Worm (Caenorhabditis elegans) whole organism, L4/young adult: ENCODE data around the gene srbc-27.
"Not testable (repeated sequence)": the region's sequence is repeated elsewhere in the genome, so short reads cannot be mapped to it uniquely, and the experiment has no call there.

Experiments
- W03F9.2 ChIP-seq: fragments of 150-350 bp; optimal IDR thresholded peaks from 2 replicates; lab custom pipeline; 2014; ENCODE audit warnings: missing biosample characterization, missing genetic modification characterization
- dao-5 ChIP-seq: sonication (generic microtip); optimal IDR thresholded peaks from 2 replicates; lab custom pipeline; 2016; ENCODE audit warnings: missing genotype, missing genetic modification characterization, moderate library complexity, missing compliant biosample characterization
- him-1 ChIP-seq: sonication (generic microtip); optimal IDR thresholded peaks from 2 replicates; lab custom pipeline; 2016; ENCODE audit warnings: missing genotype, missing genetic modification reagents, missing genetic modification characterization, missing compliant biosample characterization

srbc-27 gene

ce11 chrV:17430903-17431302, at the start of gene srbc-27:
srbc-27 (plus strand) TSS chrV:17431203.
- TF ChIP-seq W03F9.2 (tag; lab: Kevin White, UChicago) (no peak), him-1 (tag; lab: Kevin White, UChicago) (no peak), dao-5 (tag; lab: Kevin White, UChicago) (no peak)

DNA sequence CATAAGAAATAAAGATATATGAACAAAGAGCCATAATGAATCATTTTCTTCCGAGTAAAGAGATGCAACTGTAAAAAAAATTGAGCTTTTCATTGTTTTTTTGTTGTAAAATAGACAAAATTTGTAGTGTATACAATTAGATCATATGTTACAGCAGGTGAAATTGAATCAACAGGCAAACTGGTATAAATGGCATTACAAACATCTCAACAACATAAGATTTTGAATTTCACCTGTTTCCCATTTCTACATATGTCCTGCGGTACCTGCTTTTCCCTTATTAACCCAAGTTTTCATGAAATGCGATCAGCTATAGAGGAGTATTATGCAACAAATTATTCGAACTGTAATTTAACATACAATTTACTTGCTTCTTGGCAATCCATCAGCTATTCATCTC, 35.6 kb upstream of the srbc-27 start, which contains the start of gene srh-120:
Gene srh-120, plus strand, starts transcription at position 301 of the 400 bp plus-strand sequence.
- no peak for TF ChIP-seq dao-5 (tag; lab: Kevin White, UChicago)
- no peak for TF ChIP-seq W03F9.2 (tag; lab: Kevin White, UChicago)
- no peak for TF ChIP-seq him-1 (tag; lab: Kevin White, UChicago)

DNA sequence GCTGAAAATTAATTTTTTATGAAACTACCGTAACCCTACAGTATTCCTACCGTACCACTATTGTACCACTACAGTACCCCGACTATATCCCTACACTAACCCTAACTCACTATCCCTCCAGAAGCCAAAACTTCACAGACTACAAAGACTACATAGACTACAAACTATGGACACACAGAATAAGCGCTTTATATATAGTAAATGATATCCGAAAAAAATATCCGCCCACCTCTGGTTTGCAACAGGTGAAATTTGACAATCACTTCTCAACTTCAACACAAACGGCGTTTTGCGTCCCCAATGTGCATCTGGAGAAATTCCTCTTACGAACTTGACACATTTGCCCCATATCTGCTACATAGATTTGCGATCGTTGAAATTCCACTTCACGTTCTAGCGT, 21.0 kb upstream of the srbc-27 start, which contains the start of gene srh-132:
Gene srh-132, plus strand, starts transcription at position 301 of the 400 bp plus-strand sequence.
- TF ChIP-seq him-1, dao-5, W03F9.2 (tag; lab: Kevin White, UChicago): not testable (repeated sequence)

DNA sequence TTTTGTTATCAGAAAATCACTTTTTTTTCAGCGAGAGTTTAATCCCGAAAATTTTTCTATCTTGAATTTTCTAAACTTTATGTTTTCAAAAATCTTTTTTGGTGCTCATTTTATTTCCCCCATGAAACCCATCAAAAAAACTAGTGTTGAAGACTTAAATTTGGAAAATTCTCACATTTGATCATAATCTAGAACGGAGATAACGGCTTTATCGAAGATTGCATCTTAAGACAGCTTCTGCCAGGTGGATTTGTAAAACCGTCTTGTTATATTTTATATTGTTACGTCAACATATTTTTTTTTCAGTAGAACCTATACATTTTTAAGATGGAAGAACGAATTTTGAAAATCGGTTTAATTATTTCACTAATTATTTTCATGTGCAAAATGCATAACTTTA, 16.1 kb upstream of the srbc-27 start, which contains the start of gene T27C5.12:
Gene T27C5.12, plus strand, starts transcription at position 301 of the 400 bp plus-strand sequence.
- no peak for TF ChIP-seq him-1 (tag; lab: Kevin White, UChicago)
- TF ChIP-seq dao-5 (tag; lab: Kevin White, UChicago): no peak
- no peak for TF ChIP-seq W03F9.2 (tag; lab: Kevin White, UChicago)

DNA sequence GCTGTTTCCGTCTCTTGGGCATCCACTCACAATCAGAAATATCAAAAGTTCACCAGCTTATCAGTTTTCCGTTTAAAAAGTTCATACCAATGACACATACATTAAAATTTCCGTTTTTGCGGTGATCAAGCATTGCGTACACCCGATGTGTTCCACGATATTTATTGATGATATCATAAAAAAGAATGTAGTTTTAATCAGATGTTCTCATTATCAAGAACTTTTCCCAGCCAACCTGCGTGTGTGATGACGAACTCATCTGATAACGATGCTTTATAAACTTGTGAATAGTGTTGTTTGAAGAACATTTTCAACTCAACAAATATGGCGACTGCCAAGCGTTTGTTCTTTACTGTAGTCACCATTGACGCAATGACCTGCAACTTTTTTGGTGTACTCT, 14.2 kb upstream of the srbc-27 start, which contains the start of gene clc-21:
Gene clc-21, plus strand, starts transcription at position 301 of the 400 bp plus-strand sequence.
- TF ChIP-seq W03F9.2 (tag; lab: Kevin White, UChicago) (no peak), him-1 (tag; lab: Kevin White, UChicago) (no peak), dao-5 (tag; lab: Kevin White, UChicago) (no peak)

DNA sequence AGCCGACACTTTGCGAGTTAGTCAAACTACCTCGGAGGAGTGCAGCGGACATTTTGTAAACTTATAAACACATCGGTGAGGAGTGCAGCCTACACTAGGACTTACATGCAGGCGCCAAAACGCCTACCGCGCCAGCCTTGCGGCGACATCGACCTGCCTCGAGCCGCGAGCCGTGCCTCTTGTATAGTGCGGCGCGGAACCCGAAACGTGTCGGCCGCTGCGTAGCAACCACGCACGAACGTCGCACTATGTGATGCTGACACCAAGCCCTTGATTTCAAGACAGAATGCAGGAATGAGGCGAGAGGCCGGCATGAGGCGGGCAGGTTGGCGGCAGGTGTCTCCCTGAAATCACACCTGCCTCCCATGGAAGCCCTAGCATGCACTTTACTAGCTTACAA, 1.7 kb upstream of the srbc-27 start:
- TF ChIP-seq him-1 (tag; lab: Kevin White, UChicago): no peak
- no peak for TF ChIP-seq W03F9.2 (tag; lab: Kevin White, UChicago)
- no peak for TF ChIP-seq dao-5 (tag; lab: Kevin White, UChicago)

DNA sequence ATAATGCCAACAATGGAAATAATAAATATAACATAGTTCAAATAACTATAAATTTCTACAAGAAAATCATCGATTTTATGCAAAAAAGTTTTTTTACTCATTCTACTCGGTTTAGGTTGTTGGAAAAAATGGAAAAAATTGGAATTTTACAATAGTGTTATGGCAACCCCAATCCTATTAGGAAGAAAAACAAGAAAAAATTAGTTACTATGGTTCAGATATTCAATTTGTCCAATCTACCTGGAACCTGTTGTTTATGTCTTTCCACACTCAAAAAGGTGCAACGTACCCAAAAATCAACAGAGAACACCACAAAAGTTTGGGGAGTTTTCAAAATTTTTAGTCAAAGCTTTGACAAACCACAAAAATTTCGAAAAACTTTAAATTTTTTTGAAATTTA, 937 bp upstream of the srbc-27 start, which contains the start of gene T27C5.10:
Gene T27C5.10, minus strand, starts transcription at position 101 of the 400 bp plus-strand sequence.
- no peak for TF ChIP-seq dao-5 (tag; lab: Kevin White, UChicago)
- no peak for TF ChIP-seq him-1 (tag; lab: Kevin White, UChicago)
- no peak for TF ChIP-seq W03F9.2 (tag; lab: Kevin White, UChicago)

DNA sequence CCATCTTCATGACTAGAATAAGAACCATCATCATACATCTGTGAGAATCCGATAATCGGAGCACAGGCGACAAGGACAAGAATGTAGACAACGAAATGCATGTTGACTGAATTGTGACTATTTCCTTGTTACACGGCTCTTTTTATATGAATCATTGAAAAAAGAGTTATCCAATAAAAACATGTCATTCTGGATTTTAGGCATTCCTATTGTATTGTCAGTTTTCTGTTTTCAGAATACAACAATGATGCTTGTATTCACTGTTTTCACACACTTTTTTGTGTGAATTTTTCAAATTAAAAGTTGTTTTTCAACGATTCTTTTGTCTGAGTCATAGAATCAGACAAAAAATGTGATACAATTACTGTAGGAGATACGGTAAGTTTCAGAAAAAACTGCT, 5.5 kb downstream of the srbc-27 start, which contains the start of gene F20E11.18:
Gene F20E11.18, minus strand, starts transcription at position 101 of the 400 bp plus-strand sequence.
- TF ChIP-seq him-1 (tag; lab: Kevin White, UChicago): no peak
- no peak for TF ChIP-seq dao-5 (tag; lab: Kevin White, UChicago)
- TF ChIP-seq W03F9.2 (tag; lab: Kevin White, UChicago): no peak

DNA sequence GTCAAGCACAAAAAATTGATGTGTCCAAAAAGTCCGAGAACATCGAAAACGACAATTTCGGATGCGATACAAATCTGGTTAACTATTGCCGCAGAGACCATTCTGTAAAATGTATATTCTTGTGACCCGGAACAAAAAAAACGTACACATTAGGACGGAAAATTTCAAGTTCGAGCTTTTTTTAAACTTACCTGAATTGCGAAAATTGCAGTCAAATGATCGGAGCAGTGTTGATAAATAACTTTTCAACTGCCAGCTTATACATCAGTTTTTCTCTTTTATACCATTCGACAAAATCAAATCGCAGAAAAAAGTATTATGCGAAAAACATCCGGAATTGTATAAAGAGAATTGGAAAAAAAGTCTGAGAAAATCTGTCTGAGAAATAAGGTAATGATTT, 7.3 kb downstream of the srbc-27 start, which contains the start of gene srsx-2:
Gene srsx-2, minus strand, starts transcription at position 101 of the 400 bp plus-strand sequence.
- TF ChIP-seq W03F9.2 (tag; lab: Kevin White, UChicago) (no peak), dao-5 (tag; lab: Kevin White, UChicago) (no peak), him-1 (tag; lab: Kevin White, UChicago) (no peak)

ce11 chrV:17439406-17439805, 8.4 kb downstream of the srbc-27 start, which contains the start of gene srh-154:
srh-154 (plus strand) TSS chrV:17439706.
- TF ChIP-seq him-1 (tag; lab: Kevin White, UChicago) (no peak), W03F9.2 (tag; lab: Kevin White, UChicago) (no peak), dao-5 (tag; lab: Kevin White, UChicago) (no peak)

DNA sequence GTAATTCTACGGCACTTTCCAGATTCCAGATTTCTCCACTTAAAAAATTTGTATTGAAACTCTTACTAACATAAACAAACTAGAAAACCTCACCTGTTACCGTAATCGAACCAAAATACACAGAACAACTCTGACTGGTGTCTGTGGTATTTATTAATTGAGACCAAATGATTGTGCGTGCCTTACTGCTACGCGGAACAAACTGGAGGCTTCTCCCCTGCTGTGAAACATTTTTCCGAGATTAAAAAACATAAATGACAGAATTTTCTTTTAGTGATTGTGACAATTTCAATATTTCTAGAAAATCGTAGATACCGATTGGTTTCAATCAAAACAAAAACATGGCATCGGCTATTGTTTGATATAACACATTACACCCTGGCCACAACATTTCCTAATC, 18.8 kb downstream of the srbc-27 start:
- TF ChIP-seq dao-5 (tag; lab: Kevin White, UChicago) (no peak), him-1 (tag; lab: Kevin White, UChicago) (no peak), W03F9.2 (tag; lab: Kevin White, UChicago) (no peak)

- TF ChIP-seq him-1, W03F9.2, dao-5 (tag; lab: Kevin White, UChicago): not testable (repeated sequence)
Measured at ce11 chrV:17456197-17456596, 25.2 kb downstream of the srbc-27 start, which contains the start of gene srh-203. srh-203 (minus strand) TSS chrV:17456297.

DNA sequence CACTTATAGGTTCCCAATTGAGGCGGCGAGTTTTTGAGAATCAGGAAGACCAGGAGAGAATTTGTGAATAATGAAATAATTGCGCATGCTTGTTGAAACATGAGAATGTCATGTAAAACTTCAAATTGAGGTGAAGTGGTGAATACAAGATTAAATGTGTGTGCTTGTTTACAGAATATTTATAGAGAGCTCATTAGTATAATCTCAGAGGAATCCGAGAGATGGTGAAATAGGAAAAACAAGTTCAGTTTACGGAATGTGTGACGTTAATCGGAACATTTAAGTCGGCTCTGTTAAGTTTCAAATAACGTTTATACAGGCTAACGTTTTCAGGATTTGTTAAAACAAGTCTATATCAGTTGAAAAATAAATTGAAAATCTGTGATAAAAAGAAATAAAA, 27.1 kb downstream of the srbc-27 start, which contains the start of gene str-200:
Gene str-200, minus strand, starts transcription at position 101 of the 400 bp plus-strand sequence.
- TF ChIP-seq W03F9.2 (tag; lab: Kevin White, UChicago): no peak
- TF ChIP-seq dao-5 (tag; lab: Kevin White, UChicago): no peak
- no peak for TF ChIP-seq him-1 (tag; lab: Kevin White, UChicago)
